Worm (Caenorhabditis elegans) whole organism, midembryonic: Measurements from ENCODE around the gene nhr-226.

Experiments
- med-1 ChIP-seq: sonication (generic microtip); optimal IDR thresholded peaks from 2 replicates; lab custom pipeline; 2017; ENCODE audit warnings: missing genetic modification characterization, mild to moderate bottlenecking, missing compliant biosample characterization, antibody characterized with exemption, missing genetic modification reagents; ENCODE audit not compliant: insufficient read depth
- ref-1 ChIP-seq: fragments of 200-800 bp; sonication (Bioruptor generic); conservative IDR thresholded peaks from 2 replicates; pipeline ENCODE4 v1.3.6; 2022; ENCODE audit warnings: missing genetic modification reagents, missing genetic modification characterization, missing compliant biosample characterization

ce11 chrV:2327124-2327523 is 32.4 kb downstream of the nhr-226 start:
- TF ChIP-seq ref-1 (GFP tag; lab: Robert Waterston, UW), result no peak
- TF ChIP-seq med-1 (GFP tag; lab: Kevin White, UChicago), result no peak
